Fruit fly (Drosophila melanogaster) whole organism, adult: ENCODE results near the gene RpS28b.

Source experiments
- CG11617 ChIP-seq: fragments of 200-800 bp; sonication (Bioruptor generic); optimal IDR thresholded peaks from 2 replicates; lab custom pipeline; 2017; ENCODE audit warnings: mild to moderate bottlenecking, missing biosample characterization, missing genetic modification reagents, missing genetic modification characterization
- CG12768 ChIP-seq: fragments of 200-800 bp; sonication (Bioruptor generic); optimal IDR thresholded peaks from 2 replicates; lab custom pipeline; 2017; ENCODE audit warnings: missing biosample characterization, missing genetic modification characterization, mild to moderate bottlenecking, moderate library complexity, missing genetic modification reagents
- CG14711 ChIP-seq: fragments of 200-800 bp; sonication (Bioruptor generic); optimal IDR thresholded peaks from 2 replicates; lab custom pipeline; 2018; ENCODE audit warnings: missing biosample characterization, mild to moderate bottlenecking, missing genetic modification characterization, moderate library complexity
- CG1620 ChIP-seq: fragments of 200-800 bp; sonication (Bioruptor generic); optimal IDR thresholded peaks from 2 replicates; lab custom pipeline; 2016; ENCODE audit warnings: missing biosample characterization, missing genetic modification characterization
- CG33017 ChIP-seq: fragments of 200-800 bp; sonication (Bioruptor generic); optimal IDR thresholded peaks from 2 replicates; lab custom pipeline; 2018; ENCODE audit warnings: missing biosample characterization, mild to moderate bottlenecking, missing genetic modification characterization, moderate library complexity
- CG5204 ChIP-seq: fragments of 200-800 bp; sonication (Bioruptor generic); optimal IDR thresholded peaks from 2 replicates; lab custom pipeline; 2016; ENCODE audit warnings: missing biosample characterization, missing genetic modification characterization
- CG7045 ChIP-seq: fragments of 200-800 bp; sonication (Bioruptor generic); optimal IDR thresholded peaks from 2 replicates; lab custom pipeline; 2017; ENCODE audit warnings: missing biosample characterization, mild to moderate bottlenecking, missing genetic modification characterization
- CG7101 ChIP-seq: fragments of 200-800 bp; sonication (Bioruptor generic); optimal IDR thresholded peaks from 2 replicates; lab custom pipeline; 2018; ENCODE audit warnings: missing biosample characterization, mild to moderate bottlenecking, missing genetic modification characterization, moderate library complexity
- Clk ChIP-seq: fragments of 200-800 bp; sonication (Bioruptor generic); optimal IDR thresholded peaks from 2 replicates; lab custom pipeline; 2017; ENCODE audit warnings: missing biosample characterization, missing genetic modification characterization
- Crg-1 ChIP-seq: fragments of 200-800 bp; sonication (Bioruptor generic); optimal IDR thresholded peaks from 2 replicates; lab custom pipeline; 2016; ENCODE audit warnings: missing biosample characterization, missing genetic modification characterization
- Hr96 ChIP-seq: fragments of 200-800 bp; sonication (Bioruptor generic); optimal IDR thresholded peaks from 2 replicates; lab custom pipeline; 2016; ENCODE audit warnings: missing biosample characterization, missing genetic modification characterization
- Mnt ChIP-seq: fragments of 200-800 bp; sonication (Bioruptor generic); optimal IDR thresholded peaks from 2 replicates; lab custom pipeline; 2016; ENCODE audit warnings: missing biosample characterization, mild to moderate bottlenecking, missing genetic modification characterization
- bab1 ChIP-seq: fragments of 200-800 bp; sonication (Bioruptor generic); optimal IDR thresholded peaks from 3 replicates; lab custom pipeline; 2019; ENCODE audit warnings: missing biosample characterization, mild to moderate bottlenecking, missing genetic modification characterization, moderate library complexity
- cic ChIP-seq: fragments of 200-800 bp; sonication (Bioruptor generic); optimal IDR thresholded peaks from 2 replicates; lab custom pipeline; 2017; ENCODE audit warnings: missing biosample characterization, mild to moderate bottlenecking, missing genetic modification characterization, moderate library complexity
- cnc ChIP-seq, 2 experiments: fragments of >200 bp; optimal IDR thresholded peaks; 2 replicates each; lab custom pipeline; 2017
- kay ChIP-seq: fragments of 200-800 bp; sonication (Bioruptor generic); peaks from one replicate; lab custom pipeline; 2016; ENCODE audit warnings: missing biosample characterization, missing genetic modification characterization, borderline replicate concordance
- ovo ChIP-seq: fragments of 200-800 bp; sonication (Bioruptor generic); optimal IDR thresholded peaks from 2 replicates; lab custom pipeline; 2016; ENCODE audit warnings: missing biosample characterization, missing genetic modification characterization
- pad ChIP-seq: fragments of 200-800 bp; sonication (Bioruptor generic); optimal IDR thresholded peaks from 3 replicates; lab custom pipeline; 2017; ENCODE audit warnings: missing biosample characterization, missing genetic modification characterization, mild to moderate bottlenecking, moderate library complexity, missing genetic modification reagents
- tj ChIP-seq: fragments of 200-800 bp; sonication (Bioruptor generic); optimal IDR thresholded peaks from 3 replicates; lab custom pipeline; 2017; ENCODE audit warnings: missing biosample characterization, mild to moderate bottlenecking, missing genetic modification characterization, moderate library complexity
- toe ChIP-seq: fragments of 200-800 bp; sonication (Bioruptor generic); optimal IDR thresholded peaks from 2 replicates; lab custom pipeline; 2016; ENCODE audit warnings: missing biosample characterization, missing genetic modification characterization

RpS28b gene

dm6 chrX:9587881-9588280, 33.5 kb downstream of the RpS28b start:
- TF ChIP-seq CG11617 (GFP tag; lab: Kevin White, UChicago), result no peak
- TF ChIP-seq CG7045, result no peak
- TF ChIP-seq CG33017, result no peak
- no peak for TF ChIP-seq CG14711 (tag; lab: Kevin White, UChicago)
- no peak for TF ChIP-seq cnc (optimal IDR thresholded peaks at IDR 0.05; lab: Kevin White, UChicago)

dm6 chrX:9589928-9590327, 35.5 kb downstream of the RpS28b start:
- peak; percentile 88 for TF ChIP-seq tj (GFP tag; lab: Kevin White, UChicago)
- TF ChIP-seq ovo (GFP tag; lab: Kevin White, UChicago), result peak; percentile 68
- TF ChIP-seq bab1, result peak; percentile 95
- TF ChIP-seq toe, result peak; percentile 64
- TF ChIP-seq Mnt (GFP tag; lab: Kevin White, UChicago), result peak; percentile 68
- peak; percentile 57 for TF ChIP-seq cic (GFP tag; lab: Kevin White, UChicago)
- peak; percentile 92 for TF ChIP-seq CG7101
- TF ChIP-seq CG5204 (GFP tag; lab: Kevin White, UChicago), result peak; percentile 79
- peak; percentile 93 for TF ChIP-seq CG11617 (GFP tag; lab: Kevin White, UChicago)
- TF ChIP-seq Hr96 (GFP tag; lab: Kevin White, UChicago), result peak; percentile 70
- TF ChIP-seq pad (GFP tag; lab: Kevin White, UChicago), result peak; percentile 78
- peak; percentile 77 for TF ChIP-seq CG1620 (GFP tag; lab: Kevin White, UChicago)
- peak; percentile 82 for TF ChIP-seq CG14711 (tag; lab: Kevin White, UChicago)
- peak; percentile 85 for TF ChIP-seq CG33017
- peak; percentile 40 for TF ChIP-seq Clk (GFP tag; lab: Kevin White, UChicago)
- peak; percentile 80 for TF ChIP-seq CG12768
- TF ChIP-seq CG7045, result peak; percentile 81
- no peak for TF ChIP-seq kay (GFP tag; lab: Kevin White, UChicago)
- TF ChIP-seq cnc (optimal IDR thresholded peaks at IDR 0.05; lab: Kevin White, UChicago), result no peak
- peak; percentile 46 for TF ChIP-seq Crg-1 (GFP tag; lab: Kevin White, UChicago)

dm6 chrX:9590592-9590991, 36.2 kb downstream of the RpS28b start:
- TF ChIP-seq kay (GFP tag; lab: Kevin White, UChicago) (peak; percentile 11), CG7101 (no peak)

- TF ChIP-seq Mnt (GFP tag; lab: Kevin White, UChicago) (no peak), CG7101 (no peak), toe (no peak), tj (GFP tag; lab: Kevin White, UChicago) (peak; percentile 89), CG7045 (no peak), cic (GFP tag; lab: Kevin White, UChicago) (no peak), kay (GFP tag; lab: Kevin White, UChicago) (peak; percentile 11), CG11617 (GFP tag; lab: Kevin White, UChicago) (no peak), cnc (optimal IDR thresholded peaks at IDR 0.05; lab: Kevin White, UChicago) (no peak), CG12768 (no peak), ovo (GFP tag; lab: Kevin White, UChicago) (no peak)
Measured at dm6 chrX:9594446-9594845, 40.0 kb downstream of the RpS28b start.

- TF ChIP-seq ovo (GFP tag; lab: Kevin White, UChicago) (no peak), CG14711 (tag; lab: Kevin White, UChicago) (no peak), CG12768 (no peak), Mnt (GFP tag; lab: Kevin White, UChicago) (no peak), CG11617 (GFP tag; lab: Kevin White, UChicago) (peak; percentile 16), kay (GFP tag; lab: Kevin White, UChicago) (no peak), CG33017 (no peak), Crg-1 (GFP tag; lab: Kevin White, UChicago) (peak; percentile 10), pad (GFP tag; lab: Kevin White, UChicago) (peak; percentile 10), bab1 (peak; percentile 43), cic (GFP tag; lab: Kevin White, UChicago) (no peak), Hr96 (GFP tag; lab: Kevin White, UChicago) (no peak), tj (GFP tag; lab: Kevin White, UChicago) (peak; percentile 95), cnc (optimal IDR thresholded peaks at IDR 0.05; lab: Kevin White, UChicago) (no peak), CG1620 (GFP tag; lab: Kevin White, UChicago) (no peak), Clk (GFP tag; lab: Kevin White, UChicago) (no peak), CG5204 (GFP tag; lab: Kevin White, UChicago) (no peak), CG7101 (no peak), CG7045 (no peak)
Measured at dm6 chrX:9595312-9595931, 41.0 kb downstream of the RpS28b start.

- TF ChIP-seq cic (GFP tag; lab: Kevin White, UChicago) (no peak), CG11617 (GFP tag; lab: Kevin White, UChicago) (no peak), pad (GFP tag; lab: Kevin White, UChicago) (no peak), toe (no peak), bab1 (no peak), CG7101 (no peak), CG7045 (no peak), Mnt (GFP tag; lab: Kevin White, UChicago) (no peak), CG1620 (GFP tag; lab: Kevin White, UChicago) (no peak), CG14711 (tag; lab: Kevin White, UChicago) (no peak), ovo (GFP tag; lab: Kevin White, UChicago) (no peak)
Measured at dm6 chrX:9598106-9598505, 43.7 kb downstream of the RpS28b start.
